Worm (Caenorhabditis elegans) whole organism, L4 larva: ENCODE data around the gene C49A9.1.

ENCODE experiments used
- nhr-237 ChIP-seq: sonication (generic microtip); optimal IDR thresholded peaks from 2 replicates; lab custom pipeline; 2017; ENCODE audit warnings: missing biosample characterization, missing genetic modification characterization
- ztf-11 ChIP-seq: fragments of 150-350 bp; optimal IDR thresholded peaks from 2 replicates; lab custom pipeline; 2014; ENCODE audit warnings: missing biosample characterization, missing genetic modification characterization

DNA sequence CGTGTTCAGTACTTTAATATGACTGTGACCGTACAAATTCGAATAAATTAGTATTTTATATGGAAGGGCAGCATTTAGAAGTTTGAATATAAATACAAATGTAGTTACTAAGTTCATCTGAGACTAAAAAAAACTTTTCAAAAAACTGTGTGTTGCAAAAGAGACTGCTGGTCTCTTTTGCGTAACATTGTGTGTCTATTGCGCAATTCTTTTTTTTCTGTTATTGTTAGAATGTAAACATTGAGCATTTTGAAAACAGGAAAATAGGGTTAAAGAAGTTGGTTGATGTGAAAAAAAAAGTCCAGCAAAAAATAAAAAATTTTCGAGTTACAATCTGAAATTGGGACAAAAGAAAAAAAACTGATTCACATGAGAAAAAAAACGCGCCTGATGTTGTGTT lies 18.7 kb upstream of the C49A9.1 start:
- no peak for TF ChIP-seq ztf-11
- TF ChIP-seq nhr-237 = no peak
